Worm (Caenorhabditis elegans) whole organism, young adult: ENCODE measurements around the gene C31C9.6.

ENCODE experiments used
- F57C9.4 ChIP-seq: sonication (generic microtip); optimal IDR thresholded peaks from 2 replicates; lab custom pipeline; 2017; ENCODE audit warnings: mild to moderate bottlenecking, missing genetic modification characterization, missing compliant biosample characterization
- chd-7 ChIP-seq: sonication (generic microtip); optimal IDR thresholded peaks from 2 replicates; lab custom pipeline; 2016; ENCODE audit warnings: mild to moderate bottlenecking, missing genetic modification characterization, moderate library complexity, missing compliant biosample characterization
- tlf-1 ChIP-seq: fragments of 200-800 bp; sonication (Bioruptor generic); optimal IDR thresholded peaks from 2 replicates; lab custom pipeline; 2018; ENCODE audit warnings: mild to moderate bottlenecking, missing genetic modification characterization, missing compliant biosample characterization

DNA sequence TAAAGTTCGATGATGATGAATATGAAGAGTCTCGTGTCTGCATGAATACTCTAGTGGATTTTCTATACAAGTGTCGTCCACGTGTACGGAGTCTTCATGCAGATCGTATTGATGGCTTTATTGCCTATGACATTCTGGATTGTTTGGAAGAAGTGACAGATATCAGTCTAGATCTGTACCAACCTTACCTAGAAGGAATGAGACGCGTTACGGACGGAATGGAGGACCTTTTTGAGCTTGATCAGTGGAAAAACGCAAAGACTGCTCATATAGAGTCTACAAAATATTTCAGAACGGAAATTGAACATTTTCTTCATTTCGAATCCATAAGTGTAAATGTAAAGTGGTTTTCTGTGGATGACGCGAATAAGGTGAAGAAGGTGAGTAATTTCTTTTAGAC lies 13.7 kb downstream of the C31C9.6 start, which contains the start of gene fbxa-169:
- TF ChIP-seq F57C9.4 (tag; lab: Kevin White, UChicago): no peak
- TF ChIP-seq tlf-1 (GFP tag; lab: Kevin White, UChicago): no peak
- TF ChIP-seq chd-7: no peak
